Fruit fly (Drosophila melanogaster) whole organism, wandering third instar larva: ENCODE results near the gene CG31705.

Experiments used
- CG32264 ChIP-seq: fragments of 200-800 bp; sonication (Bioruptor generic); optimal IDR thresholded peaks from 2 replicates; lab custom pipeline; 2016; ENCODE audit warnings: missing biosample characterization, missing genetic modification characterization
- CrebA ChIP-seq: fragments of 200-800 bp; sonication (Bioruptor generic); optimal IDR thresholded peaks from 2 replicates; lab custom pipeline; 2016; ENCODE audit warnings: missing biosample characterization, mild to moderate bottlenecking, missing genetic modification characterization, borderline replicate concordance
- Dfd ChIP-seq: fragments of >200 bp; optimal IDR thresholded peaks from 2 replicates; lab custom pipeline; 2017; ENCODE audit warnings: missing biosample characterization, missing genetic modification characterization
- Dif ChIP-seq: fragments of 200-275, 200-300 bp; sonication (Bioruptor generic); optimal IDR thresholded peaks from 2 replicates; lab custom pipeline; 2018; ENCODE audit warnings: missing biosample characterization, missing genetic modification characterization; ENCODE audit not compliant: partially characterized antibody
- GATAd ChIP-seq: sonication (Bioruptor generic); optimal IDR thresholded peaks from 2 replicates; lab custom pipeline; 2016; ENCODE audit warnings: missing biosample characterization, missing genetic modification characterization
- Hnf4 ChIP-seq: fragments of 200-800 bp; sonication (Bioruptor generic); optimal IDR thresholded peaks from 2 replicates; lab custom pipeline; 2016; ENCODE audit warnings: missing biosample characterization, mild to moderate bottlenecking, missing genetic modification characterization
- Hr78 ChIP-seq: fragments of >200 bp; optimal IDR thresholded peaks from 2 replicates; lab custom pipeline; 2017; ENCODE audit warnings: missing biosample characterization, missing genetic modification characterization
- Jra ChIP-seq: sonication (Bioruptor generic); optimal IDR thresholded peaks from 2 replicates; lab custom pipeline; 2016; ENCODE audit warnings: missing biosample characterization, missing genetic modification characterization
- Mio ChIP-seq: sonication (Bioruptor generic); optimal IDR thresholded peaks from 2 replicates; lab custom pipeline; 2016; ENCODE audit warnings: missing biosample characterization, missing genetic modification characterization
- Myc ChIP-seq: fragments of >200 bp; optimal IDR thresholded peaks from 2 replicates; lab custom pipeline; 2017
- N ChIP-seq: fragments of >200 bp; optimal IDR thresholded peaks from 2 replicates; lab custom pipeline; 2018; ENCODE audit warnings: missing biosample characterization, missing external identifiers, missing genetic modification characterization
- br ChIP-seq: fragments of 200-800 bp; sonication (Bioruptor generic); optimal IDR thresholded peaks from 2 replicates; lab custom pipeline; 2016; ENCODE audit warnings: missing biosample characterization, missing genetic modification characterization
- dsf ChIP-seq: sonication (Bioruptor generic); optimal IDR thresholded peaks from 2 replicates; lab custom pipeline; 2016; ENCODE audit warnings: missing biosample characterization, missing genetic modification characterization, borderline replicate concordance
- fru ChIP-seq: fragments of 200-800 bp; sonication (Bioruptor generic); optimal IDR thresholded peaks from 3 replicates; lab custom pipeline; 2016; ENCODE audit warnings: missing biosample characterization, mild to moderate bottlenecking, missing genetic modification characterization
- h ChIP-seq: fragments of 200-800 bp; sonication (Bioruptor generic); optimal IDR thresholded peaks from 3 replicates; lab custom pipeline; 2016; ENCODE audit warnings: missing biosample characterization, mild to moderate bottlenecking, missing genetic modification characterization
- pan ChIP-seq: fragments of >200 bp; optimal IDR thresholded peaks from 2 replicates; lab custom pipeline; 2017
- sage ChIP-seq: fragments of 200-800 bp; sonication (Bioruptor generic); optimal IDR thresholded peaks from 2 replicates; lab custom pipeline; 2016; ENCODE audit warnings: missing biosample characterization, mild to moderate bottlenecking, missing genetic modification characterization
- tai ChIP-seq: sonication (Bioruptor generic); optimal IDR thresholded peaks from 2 replicates; lab custom pipeline; 2016; ENCODE audit warnings: missing biosample characterization, missing genetic modification characterization
- usp ChIP-seq: fragments of >200 bp; optimal IDR thresholded peaks from 2 replicates; lab custom pipeline; 2017; ENCODE audit warnings: missing biosample characterization, missing genetic modification characterization
- woc ChIP-seq: sonication (Bioruptor generic); optimal IDR thresholded peaks from 2 replicates; lab custom pipeline; 2016; ENCODE audit warnings: missing biosample characterization, mild to moderate bottlenecking, missing genetic modification characterization

Gene CG31705

DNA sequence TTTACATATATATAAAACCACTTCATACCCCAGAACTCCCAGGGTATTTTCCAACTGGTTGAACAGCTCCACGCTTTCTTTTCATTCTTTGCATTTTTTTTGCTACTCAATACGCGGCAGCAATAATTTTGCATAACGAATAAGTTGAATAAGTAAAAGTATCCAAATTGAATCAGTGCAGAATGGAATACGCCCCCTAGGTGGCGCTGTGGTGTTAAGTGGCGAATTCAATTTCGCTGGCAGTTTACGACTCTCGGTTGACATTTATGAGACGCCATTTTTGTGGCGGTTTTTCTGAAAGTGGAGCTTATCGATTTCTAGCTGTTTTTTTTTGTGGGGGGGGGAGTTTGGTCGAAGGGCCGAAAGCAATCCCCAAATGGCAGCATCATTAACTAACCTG, 34.1 kb downstream of the CG31705 start:
- TF ChIP-seq Jra (GFP tag; lab: Kevin White, UChicago) (no peak), CrebA (no peak)
- TF ChIP-seq, all 38 proteins: peak for 0

DNA sequence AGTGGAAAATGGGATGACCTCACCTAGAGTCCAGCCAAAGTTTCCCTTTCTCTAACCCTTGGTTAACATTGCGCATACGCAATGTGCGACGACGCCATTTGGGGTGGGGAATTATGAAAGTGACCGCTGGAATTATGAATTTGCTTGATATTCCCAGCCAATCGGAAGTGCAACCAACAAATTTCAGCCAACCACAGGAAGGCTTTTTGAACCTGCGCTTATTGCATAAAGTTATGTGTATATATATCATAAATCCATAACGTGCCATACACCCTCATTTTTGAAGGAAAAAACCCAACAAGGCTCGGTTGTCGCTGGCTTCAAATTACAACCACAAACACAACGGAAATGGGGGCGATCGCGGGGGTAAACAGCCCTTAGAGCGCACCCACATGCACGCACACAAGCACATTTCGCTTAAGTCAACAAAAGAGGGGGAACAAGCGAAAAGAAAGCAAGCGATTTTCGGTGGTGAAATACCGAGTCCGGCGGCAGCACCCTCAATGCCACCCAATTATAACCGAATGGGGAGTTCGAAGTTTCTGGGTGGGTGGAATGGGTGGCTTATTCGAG, 39.5 kb downstream of the CG31705 start:
- TF ChIP-seq woc (GFP tag; lab: Kevin White, UChicago) (no peak), Dfd (no peak), Dif (GFP tag; lab: Kevin White, UChicago) (no peak), Mio (GFP tag; lab: Kevin White, UChicago) (no peak), fru (GFP tag; lab: Kevin White, UChicago) (no peak), br (GFP tag; lab: Kevin White, UChicago) (no peak), usp (GFP tag; lab: Kevin White, UChicago) (no peak)

DNA sequence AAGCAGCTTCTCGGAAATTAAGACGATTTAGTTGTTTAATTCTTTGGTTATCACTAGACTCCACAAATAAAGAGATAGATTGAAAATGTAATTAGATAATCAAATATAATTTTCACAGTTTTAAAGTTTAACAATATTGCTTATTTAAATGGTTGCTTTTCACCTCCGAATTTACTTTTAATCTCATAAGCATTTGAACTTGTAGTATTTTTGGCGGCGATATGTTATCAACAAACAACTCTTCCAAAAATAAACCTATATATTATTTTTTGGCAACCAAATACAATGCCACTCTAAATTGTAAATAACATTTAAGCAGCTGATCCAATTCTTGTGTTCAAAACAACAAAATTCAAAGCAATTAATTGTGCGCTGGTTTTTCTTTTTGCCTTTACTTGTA, 43.6 kb downstream of the CG31705 start, which contains the start of the genes CG43355 and sala:
CG43355 (plus strand) TSS at position 301 of the 400 bp plus-strand sequence.
sala (plus strand) TSS at position 301 of the 400 bp plus-strand sequence.
- TF ChIP-seq pan (lab: Kevin White, UChicago) (no peak), sage (GFP tag; lab: Kevin White, UChicago) (no peak), CrebA (no peak), Myc (lab: Kevin White, UChicago) (no peak), CG32264 (no peak), Hnf4 (no peak), Hr78 (GFP tag; lab: Kevin White, UChicago) (no peak), dsf (no peak), h (no peak), tai (GFP tag; lab: Kevin White, UChicago) (no peak)

DNA sequence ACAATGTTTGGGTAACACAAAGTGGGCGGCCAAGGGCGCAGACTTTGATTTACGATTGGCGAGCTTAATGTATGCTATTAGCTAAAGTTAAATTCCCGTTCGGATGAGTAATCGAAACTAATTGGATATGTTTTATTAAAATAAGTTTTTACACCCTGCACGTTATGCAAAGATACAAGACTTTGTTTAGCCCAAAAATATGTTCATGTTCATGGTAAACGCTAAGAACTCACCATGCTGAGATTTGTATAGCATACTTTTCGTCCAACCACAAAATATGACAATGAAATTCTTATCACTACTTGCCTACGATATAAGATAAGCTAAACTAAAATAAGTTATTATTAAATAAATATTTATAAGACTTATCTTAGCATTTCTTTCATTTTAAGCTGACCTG, 53.0 kb downstream of the CG31705 start:
- TF ChIP-seq Myc (lab: Kevin White, UChicago) (peak; percentile 83), GATAd (no peak), N (GFP tag; lab: Kevin White, UChicago) (peak; percentile 52)
